Worm (Caenorhabditis elegans): ENCODE measurements around the gene irld-6.

DNA sequence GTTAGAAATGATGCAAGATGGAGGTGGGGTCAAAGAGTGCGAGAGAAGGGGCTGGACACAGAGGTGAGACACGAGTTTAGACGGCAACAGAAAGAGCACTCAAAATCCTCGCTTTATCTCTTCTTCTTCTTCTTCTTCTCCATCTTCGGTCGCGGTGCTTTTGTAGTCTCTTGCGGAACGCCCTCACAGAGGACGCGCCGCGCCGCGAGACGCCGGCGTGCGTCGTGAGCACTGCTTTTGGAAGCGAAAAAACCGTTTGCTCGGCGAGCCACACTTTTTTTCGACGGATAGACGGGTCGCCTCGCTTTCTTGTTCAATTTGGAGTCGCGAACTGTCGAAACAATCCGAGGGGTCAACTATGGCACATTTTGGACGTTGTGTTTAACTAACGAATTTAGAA, 34.3 kb upstream of the irld-6 start, which contains the start of gene D1054.9:
- TF ChIP-seq nhr-11 (tag; optimal IDR thresholded peaks at IDR 0.05): no peak
- TF ChIP-seq sma-9 (GFP tag; optimal IDR thresholded peaks at IDR 0.05): no peak
- TF ChIP-seq sma-9 (tag; optimal IDR thresholded peaks at IDR 0.05): no peak
- no peak for TF ChIP-seq R02D3.7 (tag; optimal IDR thresholded peaks at IDR 0.05)
- no peak for TF ChIP-seq lin-39 (tag; optimal IDR thresholded peaks at IDR 0.05)
- no peak for TF ChIP-seq nhr-77 (tag; optimal IDR thresholded peaks at IDR 0.05)
- no peak for TF ChIP-seq skn-1 (tag; optimal IDR thresholded peaks at IDR 0.05)
- no peak for TF ChIP-seq alr-1 (tag; optimal IDR thresholded peaks at IDR 0.05)
- no peak for TF ChIP-seq zag-1 (tag; optimal IDR thresholded peaks at IDR 0.05)
- TF ChIP-seq egl-27 (tag; optimal IDR thresholded peaks at IDR 0.05): no peak
- no peak for TF ChIP-seq ztf-11 (tag; optimal IDR thresholded peaks at IDR 0.05)
- TF ChIP-seq elt-1 (tag; optimal IDR thresholded peaks at IDR 0.05): no peak

Measured in whole organism, L2 larva.